Fruit fly (Drosophila melanogaster): Measurements from ENCODE around the gene Smyd3.

Smyd3 gene

dm6 chrX:2585716-2586082 is 23.0 kb downstream of the Smyd3 start, which contains the start of gene wds (continued):
- TF ChIP-seq Hr3 (GFP tag; optimal IDR thresholded peaks at IDR 0.05) (no peak), eve (GFP tag; optimal IDR thresholded peaks at IDR 0.05) (no peak), prd (optimal IDR thresholded peaks at IDR 0.05) (no peak), prd (GFP tag; IDR thresholded peaks at IDR 0.05) (no peak), kah (GFP tag; optimal IDR thresholded peaks at IDR 0.05) (no peak), CG17568 (GFP tag; optimal IDR thresholded peaks at IDR 0.05) (no peak), tap (tag; optimal IDR thresholded peaks at IDR 0.05) (no peak), CG9797 (GFP tag; optimal IDR thresholded peaks at IDR 0.05) (peak; percentile 67), grn (GFP tag; optimal IDR thresholded peaks at IDR 0.05) (no peak), Mrtf (GFP tag; IDR thresholded peaks at IDR 0.05) (no peak), lab (GFP tag; optimal IDR thresholded peaks at IDR 0.05) (no peak), CG12236 (GFP tag; optimal IDR thresholded peaks at IDR 0.05) (no peak), YL-1 (GFP tag; optimal IDR thresholded peaks at IDR 0.05) (no peak), ems (GFP tag; optimal IDR thresholded peaks at IDR 0.05) (no peak), kay (GFP tag; optimal IDR thresholded peaks at IDR 0.05) (no peak), pita (GFP tag; optimal IDR thresholded peaks at IDR 0.05) (no peak), CG17829 (tag; optimal IDR thresholded peaks at IDR 0.05) (no peak), CG3065 (GFP tag; optimal IDR thresholded peaks at IDR 0.05) (no peak)

- TF ChIP-seq Elba2 (GFP tag; optimal IDR thresholded peaks at IDR 0.05), result peak; percentile 56
- TF ChIP-seq chif (GFP tag; optimal IDR thresholded peaks at IDR 0.05), result no peak
- no peak for TF ChIP-seq ERR (GFP tag; optimal IDR thresholded peaks at IDR 0.05)
- TF ChIP-seq tio (GFP tag; optimal IDR thresholded peaks at IDR 0.05), result no peak
- TF ChIP-seq MBD-R2 (GFP tag; IDR thresholded peaks at IDR 0.05), result peak; percentile 55
- TF ChIP-seq hth (optimal IDR thresholded peaks at IDR 0.05), result no peak
- TF ChIP-seq bowl (GFP tag; IDR thresholded peaks at IDR 0.05), result no peak
- peak; percentile 63 for TF ChIP-seq phol (tag; optimal IDR thresholded peaks at IDR 0.05)
- TF ChIP-seq HmgZ (tag; optimal IDR thresholded peaks at IDR 0.05), result no peak
- TF ChIP-seq tna (GFP tag; IDR thresholded peaks at IDR 0.05; ENCODE audit: partially characterized antibody), result no peak
- TF ChIP-seq nerfin-2 (GFP tag; IDR thresholded peaks at IDR 0.05; ENCODE audit: partially characterized antibody), result no peak
- TF ChIP-seq Bdp1 (GFP tag; optimal IDR thresholded peaks at IDR 0.05), result no peak
- no peak for TF ChIP-seq Nf-YA (GFP tag; IDR thresholded peaks at IDR 0.05)
- no peak for TF ChIP-seq CG13894 (tag; optimal IDR thresholded peaks at IDR 0.05)
- 0 out of 2 replicates have a peak, but pooled peaks have one; percentile 20 for TF ChIP-seq Scr (GFP tag; IDR thresholded peaks at IDR 0.05; ENCODE audit: partially characterized antibody)
- TF ChIP-seq Nf-YC (tag; optimal IDR thresholded peaks at IDR 0.05), result no peak
- TF ChIP-seq Med (GFP tag), result peak; percentile 46
- TF ChIP-seq pan (optimal IDR thresholded peaks at IDR 0.05), result no peak
- peak in 1 of 2 experiments; percentile 15 for TF ChIP-seq pan (GFP tag; optimal IDR thresholded peaks at IDR 0.05 in 1 of 2, IDR thresholded peaks at IDR 0.05 in 1 of 2)
- TF ChIP-seq CG11504 (tag; optimal IDR thresholded peaks at IDR 0.05), result peak; percentile 6
- TF ChIP-seq Abd-B (GFP tag; optimal IDR thresholded peaks at IDR 0.05), result no peak
- TF ChIP-seq CG12391 (tag; optimal IDR thresholded peaks at IDR 0.05), result peak; percentile 3
- TF ChIP-seq trem (tag; optimal IDR thresholded peaks at IDR 0.05), result peak; percentile 71
- no peak for TF ChIP-seq Aef1 (GFP tag; IDR thresholded peaks at IDR 0.05)
- peak; percentile 6 for TF ChIP-seq ind (GFP tag; optimal IDR thresholded peaks at IDR 0.05)
- TF ChIP-seq Antp (GFP tag; optimal IDR thresholded peaks at IDR 0.05), result no peak
- no peak for TF ChIP-seq eve (GFP tag; optimal IDR thresholded peaks at IDR 0.05)
- peak in 1 of 2 experiments; percentile 88 for TF ChIP-seq insv (GFP tag; optimal IDR thresholded peaks at IDR 0.05)
- TF ChIP-seq CoRest (tag; optimal IDR thresholded peaks at IDR 0.05), result peak; percentile 8
- TF ChIP-seq CG3163 (GFP tag; optimal IDR thresholded peaks at IDR 0.05), result no peak
- no peak for TF ChIP-seq Usf (GFP tag; optimal IDR thresholded peaks at IDR 0.05)
- TF ChIP-seq CG4424 (GFP tag; optimal IDR thresholded peaks at IDR 0.05), result peak; percentile 14
- TF ChIP-seq vnd (GFP tag; IDR thresholded peaks at IDR 0.05; ENCODE audit: partially characterized antibody), result no peak
- no peak for TF ChIP-seq CG18011 (GFP tag; optimal IDR thresholded peaks at IDR 0.05)
Observed at dm6 chrX:2585055-2585715, 23.5 kb downstream of the Smyd3 start, which contains the start of gene CG13760. Gene CG13760 (minus strand): TSS chrX:2585699.
